Worm (Caenorhabditis elegans): ENCODE measurements around the gene nhl-1.

The nhl-1 gene

DNA sequence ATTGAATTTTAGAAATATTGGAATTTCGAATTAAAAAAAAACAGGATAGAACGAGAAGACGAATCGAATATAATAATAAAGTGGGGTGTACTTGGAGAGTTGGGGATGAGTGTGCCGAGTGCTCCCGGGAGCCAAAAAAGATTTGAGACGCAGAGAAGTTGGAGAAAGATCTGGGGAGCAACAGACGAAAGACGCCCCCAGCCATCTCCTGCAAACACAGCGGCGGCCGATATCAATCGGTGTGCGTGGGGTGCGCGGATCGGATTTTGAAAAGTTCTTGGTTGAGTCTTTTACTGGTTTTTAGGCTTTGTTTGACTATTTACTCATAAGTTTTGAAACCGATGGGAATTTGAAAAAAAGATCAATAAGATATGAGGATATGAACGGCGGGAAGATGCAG lies at the start of gene nhl-1:
TSS of gene nhl-1 (minus strand) at position 101 of the 400 bp plus-strand sequence.
- no peak for TF ChIP-seq hmbx-1 (tag; optimal IDR thresholded peaks at IDR 0.05)
- TF ChIP-seq B0310.2 (tag; optimal IDR thresholded peaks at IDR 0.05): no peak
- no peak for TF ChIP-seq ceh-36 (tag; optimal IDR thresholded peaks at IDR 0.05)
- TF ChIP-seq scrt-1 (GFP tag; IDR thresholded peaks at IDR 0.05): no peak
- TF ChIP-seq sea-1 (GFP tag; conservative IDR thresholded peaks at IDR 0.05): no peak
- no peak for TF ChIP-seq flt-1 (GFP tag; IDR thresholded peaks at IDR 0.05)
- no peak for TF ChIP-seq tra-4 (tag; optimal IDR thresholded peaks at IDR 0.05)
- no peak for TF ChIP-seq hnd-1 (tag; optimal IDR thresholded peaks at IDR 0.05)
- TF ChIP-seq ceh-13 (GFP tag; optimal IDR thresholded peaks at IDR 0.05): no peak
- TF ChIP-seq tbx-11 (GFP tag; IDR thresholded peaks at IDR 0.05): no peak
- TF ChIP-seq F13C5.2 (tag; optimal IDR thresholded peaks at IDR 0.05): no peak
- no peak for TF ChIP-seq ets-7 (tag; optimal IDR thresholded peaks at IDR 0.05)
- no peak for TF ChIP-seq tbx-37 (GFP tag; conservative IDR thresholded peaks at IDR 0.05)
- no peak for TF ChIP-seq ama-1 (optimal IDR thresholded peaks at IDR 0.05)
- no peak for TF ChIP-seq hmg-4 (GFP tag; optimal IDR thresholded peaks at IDR 0.05)
- TF ChIP-seq pes-1 (GFP tag; IDR thresholded peaks at IDR 0.05): no peak
- TF ChIP-seq aly-1 (tag; optimal IDR thresholded peaks at IDR 0.05): no peak

DNA sequence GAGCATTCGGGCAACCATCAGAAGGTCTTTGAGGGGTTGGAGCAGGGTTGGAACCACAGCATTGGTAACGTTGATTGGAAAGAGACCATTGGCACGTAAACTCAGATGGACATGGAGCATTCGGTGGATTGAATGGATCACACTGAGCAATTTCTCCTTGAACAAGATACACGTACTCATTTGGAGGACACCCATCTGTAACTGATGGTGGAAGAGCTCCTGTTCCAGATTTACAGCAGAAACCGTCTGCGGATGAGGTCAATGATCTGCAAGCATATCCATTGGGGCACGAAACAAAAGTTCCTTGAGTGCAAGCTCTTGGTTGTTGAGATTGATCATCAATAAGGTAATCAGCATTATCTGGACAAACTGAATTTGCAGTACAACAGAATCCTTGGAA lies 48.3 kb upstream of the nhl-1 start:
- TF ChIP-seq flt-1 (GFP tag; IDR thresholded peaks at IDR 0.05) (no peak), ets-7 (tag; optimal IDR thresholded peaks at IDR 0.05) (no peak), aly-1 (tag; optimal IDR thresholded peaks at IDR 0.05) (no peak), pes-1 (GFP tag; IDR thresholded peaks at IDR 0.05) (no peak), F13C5.2 (tag; optimal IDR thresholded peaks at IDR 0.05) (no peak), hnd-1 (tag; optimal IDR thresholded peaks at IDR 0.05) (no peak), tbx-37 (GFP tag; conservative IDR thresholded peaks at IDR 0.05) (no peak), ceh-36 (tag; optimal IDR thresholded peaks at IDR 0.05) (no peak), tbx-11 (GFP tag; IDR thresholded peaks at IDR 0.05) (no peak), tra-4 (tag; optimal IDR thresholded peaks at IDR 0.05) (no peak), hmg-4 (GFP tag; optimal IDR thresholded peaks at IDR 0.05) (no peak), sea-1 (GFP tag; conservative IDR thresholded peaks at IDR 0.05) (no peak)

DNA sequence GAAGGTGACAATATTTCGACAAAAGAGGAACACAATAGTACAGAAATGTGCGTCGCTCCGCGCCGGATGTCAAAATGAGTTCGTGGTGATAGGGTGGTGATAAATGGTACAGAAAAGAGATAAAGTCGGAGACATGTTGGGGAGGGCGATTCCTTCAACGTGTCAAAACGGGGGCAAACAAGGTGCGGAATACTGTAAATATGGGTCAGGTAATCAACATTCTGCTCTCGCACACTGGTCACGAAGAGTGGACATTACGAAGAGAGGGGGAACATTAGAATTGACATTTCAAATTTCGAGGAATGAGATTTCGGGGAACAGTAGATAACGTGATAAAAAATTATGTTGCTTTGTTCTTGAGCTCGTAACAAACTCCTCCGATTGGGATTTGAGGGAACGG lies 45.9 kb upstream of the nhl-1 start, which contains the start of gene ZC84.6:
TSS of gene ZC84.6 (minus strand) at position 101 of the 400 bp plus-strand sequence.
- TF ChIP-seq scrt-1 (GFP tag; IDR thresholded peaks at IDR 0.05) (no peak), hnd-1 (tag; optimal IDR thresholded peaks at IDR 0.05) (no peak), B0310.2 (tag; optimal IDR thresholded peaks at IDR 0.05) (no peak), sea-1 (GFP tag; conservative IDR thresholded peaks at IDR 0.05) (no peak), aly-1 (tag; optimal IDR thresholded peaks at IDR 0.05) (no peak), flt-1 (GFP tag; IDR thresholded peaks at IDR 0.05) (no peak), tra-4 (tag; optimal IDR thresholded peaks at IDR 0.05) (no peak), ama-1 (optimal IDR thresholded peaks at IDR 0.05) (no peak), tbx-11 (GFP tag; IDR thresholded peaks at IDR 0.05) (no peak), tbx-37 (GFP tag; conservative IDR thresholded peaks at IDR 0.05) (no peak), ceh-13 (GFP tag; optimal IDR thresholded peaks at IDR 0.05) (no peak)

DNA sequence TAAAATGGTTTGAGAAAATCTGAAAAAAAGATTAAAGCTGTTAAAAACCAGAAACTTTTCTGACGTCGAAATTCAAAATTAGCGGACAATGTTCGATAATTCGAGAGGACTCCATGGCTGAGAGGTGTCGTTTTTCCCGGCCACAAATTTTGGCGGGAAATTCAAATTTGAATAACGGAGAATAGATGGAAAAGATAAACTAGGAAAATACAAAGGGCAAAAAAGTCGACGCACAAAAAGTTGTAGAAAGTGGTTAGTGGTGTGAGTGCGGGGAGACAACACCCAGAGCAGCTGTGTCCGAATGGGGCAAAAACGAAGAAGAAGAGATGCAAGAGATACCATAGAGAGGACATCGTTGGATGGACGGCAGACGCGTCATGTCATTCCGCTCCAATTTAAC lies 37.4 kb upstream of the nhl-1 start, which contains the start of gene cls-3:
TSS of gene cls-3 (minus strand) at position 19 of the 400 bp plus-strand sequence.
- TF ChIP-seq hmg-4 (GFP tag; optimal IDR thresholded peaks at IDR 0.05) (peak; percentile 34), scrt-1 (GFP tag; IDR thresholded peaks at IDR 0.05) (no peak), hmbx-1 (tag; optimal IDR thresholded peaks at IDR 0.05) (no peak)

DNA sequence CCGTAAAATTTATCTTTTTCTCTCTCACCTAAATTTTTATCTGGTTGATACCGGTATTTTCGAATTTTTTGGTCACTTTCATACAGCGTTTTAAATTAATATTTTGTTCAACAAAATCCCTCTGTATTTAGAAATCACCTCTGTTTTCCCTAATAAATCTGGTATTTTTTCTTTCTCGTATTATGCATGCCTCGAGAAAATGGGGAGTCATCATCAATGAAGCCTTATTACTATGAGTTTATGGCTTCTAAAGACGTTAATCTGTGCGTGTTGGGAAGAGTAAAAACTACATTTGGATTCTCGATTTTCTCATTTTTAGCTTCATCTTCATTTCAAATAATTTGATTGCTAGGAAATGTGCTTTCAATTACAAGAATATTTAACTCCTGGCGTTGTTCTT lies 32.0 kb upstream of the nhl-1 start, which contains the start of gene ZC84.7:
TSS of gene ZC84.7 (plus strand) at position 301 of the 400 bp plus-strand sequence.
- TF ChIP-seq tra-4 (tag; optimal IDR thresholded peaks at IDR 0.05): no peak
- TF ChIP-seq ceh-13 (GFP tag; optimal IDR thresholded peaks at IDR 0.05): no peak
- no peak for TF ChIP-seq tbx-11 (GFP tag; IDR thresholded peaks at IDR 0.05)
- TF ChIP-seq flt-1 (GFP tag; IDR thresholded peaks at IDR 0.05): no peak
- TF ChIP-seq tbx-37 (GFP tag; conservative IDR thresholded peaks at IDR 0.05): no peak
- no peak for TF ChIP-seq aly-1 (tag; optimal IDR thresholded peaks at IDR 0.05)
- TF ChIP-seq hmg-4 (GFP tag; optimal IDR thresholded peaks at IDR 0.05): no peak

DNA sequence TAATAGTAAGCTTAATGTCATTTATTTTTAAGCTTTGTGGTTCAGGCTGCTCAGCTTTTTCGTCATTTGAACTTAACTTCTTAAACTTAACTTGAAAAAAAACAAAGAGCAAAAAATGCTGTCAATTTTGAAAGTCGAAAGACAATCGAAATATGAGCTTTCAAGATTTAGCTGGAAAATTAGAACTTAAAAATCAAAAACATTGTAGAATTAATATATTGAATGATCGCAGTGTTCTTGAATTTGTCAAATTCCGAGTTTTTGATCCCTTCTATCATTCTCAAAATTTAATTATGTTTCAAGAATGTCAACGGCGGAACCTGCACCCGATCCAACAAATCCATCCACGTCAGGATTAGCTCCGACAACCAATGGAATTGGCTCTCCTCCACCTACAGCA lies 27.5 kb upstream of the nhl-1 start, which contains the start of gene tax-4:
TSS of gene tax-4 (plus strand) at position 301 of the 400 bp plus-strand sequence.
- no peak for TF ChIP-seq ama-1 (optimal IDR thresholded peaks at IDR 0.05)
- TF ChIP-seq ceh-36 (tag; optimal IDR thresholded peaks at IDR 0.05): no peak
- no peak for TF ChIP-seq aly-1 (tag; optimal IDR thresholded peaks at IDR 0.05)
- no peak for TF ChIP-seq ets-7 (tag; optimal IDR thresholded peaks at IDR 0.05)
- TF ChIP-seq tbx-11 (GFP tag; IDR thresholded peaks at IDR 0.05): no peak
- no peak for TF ChIP-seq hnd-1 (tag; optimal IDR thresholded peaks at IDR 0.05)
- no peak for TF ChIP-seq ceh-13 (GFP tag; optimal IDR thresholded peaks at IDR 0.05)
- no peak for TF ChIP-seq pes-1 (GFP tag; IDR thresholded peaks at IDR 0.05)
- no peak for TF ChIP-seq tbx-37 (GFP tag; conservative IDR thresholded peaks at IDR 0.05)
- TF ChIP-seq sea-1 (GFP tag; conservative IDR thresholded peaks at IDR 0.05): no peak
- no peak for TF ChIP-seq tra-4 (tag; optimal IDR thresholded peaks at IDR 0.05)
- TF ChIP-seq F13C5.2 (tag; optimal IDR thresholded peaks at IDR 0.05): no peak
- no peak for TF ChIP-seq hmg-4 (GFP tag; optimal IDR thresholded peaks at IDR 0.05)
- TF ChIP-seq B0310.2 (tag; optimal IDR thresholded peaks at IDR 0.05): no peak
- TF ChIP-seq hmbx-1 (tag; optimal IDR thresholded peaks at IDR 0.05): no peak

DNA sequence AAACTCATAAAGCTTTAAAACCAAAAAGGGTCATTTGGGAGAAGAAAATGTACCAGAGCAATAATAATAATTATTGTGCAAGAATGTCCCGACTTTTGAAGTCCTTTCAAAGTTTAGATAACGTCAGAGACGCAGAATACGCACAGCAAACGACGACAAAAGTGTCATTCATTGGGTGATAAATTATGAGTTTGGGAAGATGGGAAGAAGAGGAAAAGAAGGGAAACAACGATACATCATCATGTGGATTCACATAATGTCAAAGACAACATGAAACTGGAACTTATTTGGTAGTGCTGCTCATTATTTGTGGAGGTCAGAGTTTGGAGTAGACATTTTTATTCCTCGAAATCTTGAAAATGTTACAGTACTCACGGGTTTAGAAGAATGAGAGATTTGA lies 24.2 kb upstream of the nhl-1 start:
- TF ChIP-seq tbx-11 (GFP tag; IDR thresholded peaks at IDR 0.05): no peak
- no peak for TF ChIP-seq hmg-4 (GFP tag; optimal IDR thresholded peaks at IDR 0.05)
- TF ChIP-seq ets-7 (tag; optimal IDR thresholded peaks at IDR 0.05): no peak
- TF ChIP-seq aly-1 (tag; optimal IDR thresholded peaks at IDR 0.05): no peak
- TF ChIP-seq F13C5.2 (tag; optimal IDR thresholded peaks at IDR 0.05): no peak
- TF ChIP-seq scrt-1 (GFP tag; IDR thresholded peaks at IDR 0.05): no peak
- TF ChIP-seq ama-1 (optimal IDR thresholded peaks at IDR 0.05): no peak
- TF ChIP-seq pes-1 (GFP tag; IDR thresholded peaks at IDR 0.05): no peak
- no peak for TF ChIP-seq tra-4 (tag; optimal IDR thresholded peaks at IDR 0.05)
- no peak for TF ChIP-seq hnd-1 (tag; optimal IDR thresholded peaks at IDR 0.05)
- TF ChIP-seq B0310.2 (tag; optimal IDR thresholded peaks at IDR 0.05): no peak
- no peak for TF ChIP-seq tbx-37 (GFP tag; conservative IDR thresholded peaks at IDR 0.05)
- no peak for TF ChIP-seq ceh-13 (GFP tag; optimal IDR thresholded peaks at IDR 0.05)
- no peak for TF ChIP-seq sea-1 (GFP tag; conservative IDR thresholded peaks at IDR 0.05)
- no peak for TF ChIP-seq ceh-36 (tag; optimal IDR thresholded peaks at IDR 0.05)
- no peak for TF ChIP-seq hmbx-1 (tag; optimal IDR thresholded peaks at IDR 0.05)
- TF ChIP-seq flt-1 (GFP tag; IDR thresholded peaks at IDR 0.05): no peak

Data from whole organism, early embryonic.